ENCODE assay signal across 1 fruit fly cellular context in the genomic region with DNA sequence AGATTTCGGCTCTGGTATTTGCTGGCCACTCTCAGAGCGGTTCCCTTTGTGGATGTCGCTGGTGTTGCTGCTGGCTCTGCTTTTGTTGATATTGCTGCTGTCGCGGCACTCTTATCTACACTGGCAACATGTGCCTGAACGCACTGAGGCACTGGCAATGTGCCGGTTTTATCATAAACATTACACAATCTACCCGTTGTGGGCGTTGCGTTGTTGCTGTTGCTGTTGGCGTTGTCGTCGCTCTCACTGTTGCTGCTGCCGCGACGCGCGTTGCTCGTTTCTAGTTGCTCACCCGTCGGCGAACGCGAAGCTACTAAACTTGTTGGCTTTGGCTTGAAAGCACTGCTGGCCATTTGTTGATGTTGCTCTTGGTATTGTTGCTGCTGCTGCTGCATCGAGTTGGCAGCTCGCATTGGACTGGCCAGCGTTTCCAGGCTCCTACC.
TF ChIP-seq lines count a peak whose summit lies in the region.

No protein-coding gene starts in this region.

TF ChIP-seq in whole organism, embryonic, 481 proteins besides CTCF, POLR2A, EP300 and RAD21 (continued from another document and continues in another):
- TF ChIP-seq eyg (GFP tag; optimal IDR thresholded peaks at IDR 0.05; lab: Kevin White, UChicago) = no peak
- TF ChIP-seq shn (GFP tag; optimal IDR thresholded peaks at IDR 0.05; lab: Kevin White, UChicago) = no peak
- TF ChIP-seq CG13894 (tag; optimal IDR thresholded peaks at IDR 0.05; lab: Kevin White, UChicago) = peak; percentile 6
- TF ChIP-seq CG2199 (GFP tag; IDR thresholded peaks at IDR 0.05; lab: Robert Waterston, UW) = 0 out of 3 replicates have a peak, but pooled peaks have one; percentile 11
- no peak for TF ChIP-seq CG17328 (GFP tag; IDR thresholded peaks at IDR 0.05; lab: Robert Waterston, UW)
- TF ChIP-seq CG17385 (GFP tag; optimal IDR thresholded peaks at IDR 0.05; lab: Kevin White, UChicago) = peak; percentile 15
- TF ChIP-seq grn (GFP tag; optimal IDR thresholded peaks at IDR 0.05; lab: Kevin White, UChicago) = no peak
- 0 out of 3 replicates have a peak, but pooled peaks have one; percentile 43 for TF ChIP-seq zfh1 (GFP tag; IDR thresholded peaks at IDR 0.05; lab: Robert Waterston, UW)
- TF ChIP-seq CG13123 (GFP tag; optimal IDR thresholded peaks at IDR 0.05; lab: Kevin White, UChicago) = no peak
- no peak for TF ChIP-seq ap (GFP tag; IDR thresholded peaks at IDR 0.05; lab: Robert Waterston, UW)
- TF ChIP-seq disco-r (GFP tag; optimal IDR thresholded peaks at IDR 0.05; lab: Kevin White, UChicago) = no peak
- TF ChIP-seq ewg (GFP tag; optimal IDR thresholded peaks at IDR 0.05; lab: Kevin White, UChicago) = no peak
- TF ChIP-seq nerfin-1 (tag; optimal IDR thresholded peaks at IDR 0.05; lab: Kevin White, UChicago) = no peak
- no peak for TF ChIP-seq sug (tag; optimal IDR thresholded peaks at IDR 0.05; lab: Kevin White, UChicago)
- TF ChIP-seq CG8765 (GFP tag; IDR thresholded peaks at IDR 0.05; lab: Robert Waterston, UW) = no peak
- no peak for TF ChIP-seq CG9817 (tag; optimal IDR thresholded peaks at IDR 0.05; lab: Kevin White, UChicago)
- no peak for TF ChIP-seq CG8281 (tag; optimal IDR thresholded peaks at IDR 0.05; lab: Kevin White, UChicago)
- TF ChIP-seq Six4 (GFP tag; optimal IDR thresholded peaks at IDR 0.05; lab: Kevin White, UChicago) = no peak
- TF ChIP-seq kah (GFP tag; optimal IDR thresholded peaks at IDR 0.05; lab: Kevin White, UChicago) = no peak
- peak; percentile 46; the same call in 1 of the 2 replicates for TF ChIP-seq vvl (GFP tag; IDR thresholded peaks at IDR 0.05; lab: Robert Waterston, UW)
- no peak for TF ChIP-seq Dip3 (GFP tag; optimal IDR thresholded peaks at IDR 0.05; lab: Kevin White, UChicago)
- no peak for TF ChIP-seq CG6813 (GFP tag; optimal IDR thresholded peaks at IDR 0.05; lab: Kevin White, UChicago)
- no peak for TF ChIP-seq CG15696 (tag; optimal IDR thresholded peaks at IDR 0.05; lab: Kevin White, UChicago)
- no peak for TF ChIP-seq Bteb2 (GFP tag; optimal IDR thresholded peaks at IDR 0.05; lab: Kevin White, UChicago)
- no peak for TF ChIP-seq onecut (GFP tag; IDR thresholded peaks at IDR 0.05; lab: Robert Waterston, UW)
- TF ChIP-seq Blimp-1 (GFP tag; optimal IDR thresholded peaks at IDR 0.05; lab: Kevin White, UChicago) = no peak
- TF ChIP-seq E2f1 (GFP tag; IDR thresholded peaks at IDR 0.05; lab: Robert Waterston, UW) = no peak
- TF ChIP-seq B-H2 (GFP tag; optimal IDR thresholded peaks at IDR 0.05; lab: Kevin White, UChicago) = no peak
- TF ChIP-seq H2.0 (GFP tag; IDR thresholded peaks at IDR 0.05; lab: Robert Waterston, UW) = no peak
- TF ChIP-seq CG8944 (GFP tag; optimal IDR thresholded peaks at IDR 0.05; lab: Kevin White, UChicago) = no peak
- no peak for TF ChIP-seq CG12744 (GFP tag; optimal IDR thresholded peaks at IDR 0.05; lab: Kevin White, UChicago)
- no peak for TF ChIP-seq CG2120 (GFP tag; optimal IDR thresholded peaks at IDR 0.05; lab: Kevin White, UChicago)
- no peak for TF ChIP-seq CG6654 (GFP tag; optimal IDR thresholded peaks at IDR 0.05; lab: Kevin White, UChicago)
- TF ChIP-seq crol (GFP tag; IDR thresholded peaks at IDR 0.05; lab: Robert Waterston, UW) = no peak
- peak; percentile 3 for TF ChIP-seq CG12391 (tag; optimal IDR thresholded peaks at IDR 0.05; lab: Kevin White, UChicago)
- TF ChIP-seq fd102C (GFP tag; optimal IDR thresholded peaks at IDR 0.05; lab: Kevin White, UChicago) = no peak
- TF ChIP-seq Xbp1 (GFP tag; optimal IDR thresholded peaks at IDR 0.05; lab: Kevin White, UChicago) = no peak
- TF ChIP-seq Nf-YA (GFP tag; IDR thresholded peaks at IDR 0.05; lab: Robert Waterston, UW) = no peak
- no peak for TF ChIP-seq fd64A (GFP tag; optimal IDR thresholded peaks at IDR 0.05; lab: Kevin White, UChicago)
- TF ChIP-seq h (optimal IDR thresholded peaks at IDR 0.05; lab: Kevin White, UChicago) = no peak
- TF ChIP-seq salm (tag; optimal IDR thresholded peaks at IDR 0.05; lab: Kevin White, UChicago) = no peak
- no peak for TF ChIP-seq CG30431 (GFP tag; optimal IDR thresholded peaks at IDR 0.05; lab: Kevin White, UChicago)
- no peak for TF ChIP-seq cwo (GFP tag; optimal IDR thresholded peaks at IDR 0.05; lab: Kevin White, UChicago)
- no peak for TF ChIP-seq Dref (GFP tag; IDR thresholded peaks at IDR 0.05; lab: Robert Waterston, UW)
- TF ChIP-seq ato (GFP tag; IDR thresholded peaks at IDR 0.05; lab: Robert Waterston, UW; ENCODE audit: partially characterized antibody) = no peak
- TF ChIP-seq Mes4 (GFP tag; optimal IDR thresholded peaks at IDR 0.05; lab: Kevin White, UChicago) = no peak
- TF ChIP-seq CG1647 (GFP tag; optimal IDR thresholded peaks at IDR 0.05; lab: Kevin White, UChicago) = no peak
- no peak for TF ChIP-seq ase (GFP tag; IDR thresholded peaks at IDR 0.05; lab: Robert Waterston, UW)
- no peak for TF ChIP-seq CG2202 (tag; optimal IDR thresholded peaks at IDR 0.05; lab: Kevin White, UChicago)
- TF ChIP-seq CG14667 (GFP tag; IDR thresholded peaks at IDR 0.05; lab: Robert Waterston, UW) = no peak
- TF ChIP-seq CG1529 (GFP tag; optimal IDR thresholded peaks at IDR 0.05; lab: Kevin White, UChicago) = no peak
- TF ChIP-seq CG11723 (GFP tag; optimal IDR thresholded peaks at IDR 0.05; lab: Kevin White, UChicago) = no peak
- no peak for TF ChIP-seq Oaz (GFP tag; IDR thresholded peaks at IDR 0.05; lab: Robert Waterston, UW)
- no peak for TF ChIP-seq exex (tag; optimal IDR thresholded peaks at IDR 0.05; lab: Kevin White, UChicago)
- no peak for TF ChIP-seq pan (optimal IDR thresholded peaks at IDR 0.05; lab: Kevin White, UChicago)
- no peak for TF ChIP-seq pan (GFP tag; optimal IDR thresholded peaks at IDR 0.05 in 1 of 2, IDR thresholded peaks at IDR 0.05 in 1 of 2)
- no peak for TF ChIP-seq sna (GFP tag; IDR thresholded peaks at IDR 0.05; lab: Robert Waterston, UW; ENCODE audit: partially characterized antibody)
- no peak for TF ChIP-seq CG8478 (optimal IDR thresholded peaks at IDR 0.05; lab: Kevin White, UChicago)
- TF ChIP-seq fd3F (GFP tag; optimal IDR thresholded peaks at IDR 0.05; lab: Kevin White, UChicago) = no peak
- no peak for TF ChIP-seq pzg (GFP tag; optimal IDR thresholded peaks at IDR 0.05; lab: Kevin White, UChicago)
- TF ChIP-seq chm (GFP tag; IDR thresholded peaks at IDR 0.05; lab: Robert Waterston, UW) = peak; percentile 36; the same call in 1 of the 2 replicates
- TF ChIP-seq CG3726 (GFP tag; IDR thresholded peaks at IDR 0.05; lab: Robert Waterston, UW) = no peak
- no peak for TF ChIP-seq CG14441 (GFP tag; IDR thresholded peaks at IDR 0.05; lab: Robert Waterston, UW)
- TF ChIP-seq Fer2 (tag; optimal IDR thresholded peaks at IDR 0.05; lab: Kevin White, UChicago) = no peak
- TF ChIP-seq z (GFP tag; IDR thresholded peaks at IDR 0.05; lab: Robert Waterston, UW) = no peak
- TF ChIP-seq CG11247 (GFP tag; IDR thresholded peaks at IDR 0.05; lab: Robert Waterston, UW) = no peak
- TF ChIP-seq CG4730 (GFP tag; IDR thresholded peaks at IDR 0.05; lab: Robert Waterston, UW) = no peak
- no peak for TF ChIP-seq CG9215 (GFP tag; IDR thresholded peaks at IDR 0.05; lab: Robert Waterston, UW)
- no peak for TF ChIP-seq stwl (tag; optimal IDR thresholded peaks at IDR 0.05; lab: Kevin White, UChicago)
- no peak for TF ChIP-seq CG4854 (GFP tag; optimal IDR thresholded peaks at IDR 0.05; lab: Kevin White, UChicago)
- TF ChIP-seq CG9437 (GFP tag; optimal IDR thresholded peaks at IDR 0.05; lab: Kevin White, UChicago) = no peak
- no peak for TF ChIP-seq Ptx1 (GFP tag; IDR thresholded peaks at IDR 0.05; lab: Robert Waterston, UW)
- no peak for TF ChIP-seq NC2α (GFP tag; optimal IDR thresholded peaks at IDR 0.05; lab: Kevin White, UChicago)
- TF ChIP-seq gsb (GFP tag; IDR thresholded peaks at IDR 0.05; lab: Robert Waterston, UW) = no peak
- no peak for TF ChIP-seq CG8089 (GFP tag; optimal IDR thresholded peaks at IDR 0.05; lab: Kevin White, UChicago)
- peak; percentile 2 for TF ChIP-seq dmrt99B (tag; optimal IDR thresholded peaks at IDR 0.05; lab: Kevin White, UChicago)
- TF ChIP-seq ttk (GFP tag; IDR thresholded peaks at IDR 0.05; lab: Robert Waterston, UW) = no peak
- TF ChIP-seq CG3163 (GFP tag; optimal IDR thresholded peaks at IDR 0.05; lab: Kevin White, UChicago) = peak; percentile 0
- no peak for TF ChIP-seq CG17186 (GFP tag; optimal IDR thresholded peaks at IDR 0.05; lab: Kevin White, UChicago)
- no peak for TF ChIP-seq slou (GFP tag; optimal IDR thresholded peaks at IDR 0.05; lab: Kevin White, UChicago)
- no peak for TF ChIP-seq CG7372 (GFP tag; IDR thresholded peaks at IDR 0.05; lab: Robert Waterston, UW)
- TF ChIP-seq CG42726 (GFP tag; IDR thresholded peaks at IDR 0.05; lab: Robert Waterston, UW; ENCODE audit: partially characterized antibody) = no peak
- no peak for TF ChIP-seq CG8924 (tag; optimal IDR thresholded peaks at IDR 0.05; lab: Kevin White, UChicago)
- no peak for TF ChIP-seq dmrt11E (tag; optimal IDR thresholded peaks at IDR 0.05; lab: Kevin White, UChicago)
- TF ChIP-seq org-1 (GFP tag; optimal IDR thresholded peaks at IDR 0.05; lab: Kevin White, UChicago) = no peak
- TF ChIP-seq Hand (GFP tag; optimal IDR thresholded peaks at IDR 0.05; lab: Kevin White, UChicago) = no peak
- peak; percentile 7; the same call in 1 of the 2 replicates for TF ChIP-seq ranshi (GFP tag; IDR thresholded peaks at IDR 0.05; lab: Robert Waterston, UW)
- no peak for TF ChIP-seq oc (tag; optimal IDR thresholded peaks at IDR 0.05; lab: Kevin White, UChicago)
- TF ChIP-seq zen2 (GFP tag; IDR thresholded peaks at IDR 0.05; lab: Robert Waterston, UW; ENCODE audit: partially characterized antibody) = 0 out of 3 replicates have a peak, but pooled peaks have one; percentile 4
- no peak for TF ChIP-seq Myb (GFP tag; optimal IDR thresholded peaks at IDR 0.05; lab: Kevin White, UChicago)
- TF ChIP-seq Fer1 (GFP tag; optimal IDR thresholded peaks at IDR 0.05; lab: Kevin White, UChicago) = peak; percentile 55
- TF ChIP-seq CG10543 (GFP tag; optimal IDR thresholded peaks at IDR 0.05; lab: Kevin White, UChicago) = peak; percentile 56
- TF ChIP-seq Elba2 (GFP tag; optimal IDR thresholded peaks at IDR 0.05; lab: Kevin White, UChicago) = no peak
- no peak for TF ChIP-seq gcm (GFP tag; optimal IDR thresholded peaks at IDR 0.05; lab: Kevin White, UChicago)
- TF ChIP-seq ash1 (GFP tag; optimal IDR thresholded peaks at IDR 0.05; lab: Kevin White, UChicago) = no peak
- TF ChIP-seq nom (GFP tag; optimal IDR thresholded peaks at IDR 0.05; lab: Kevin White, UChicago) = no peak
- TF ChIP-seq tap (tag; optimal IDR thresholded peaks at IDR 0.05; lab: Kevin White, UChicago) = no peak
- no peak for TF ChIP-seq dm (GFP tag; optimal IDR thresholded peaks at IDR 0.05; lab: Kevin White, UChicago)
- no peak for TF ChIP-seq tna (GFP tag; IDR thresholded peaks at IDR 0.05; lab: Robert Waterston, UW; ENCODE audit: partially characterized antibody)
- peak; percentile 1 for TF ChIP-seq Hmr (GFP tag; optimal IDR thresholded peaks at IDR 0.05; lab: Kevin White, UChicago)
- no peak for TF ChIP-seq al (GFP tag; IDR thresholded peaks at IDR 0.05; lab: Robert Waterston, UW)
- no peak for TF ChIP-seq Lim3 (GFP tag; IDR thresholded peaks at IDR 0.05; lab: Robert Waterston, UW)
- no peak for TF ChIP-seq Hr39 (optimal IDR thresholded peaks at IDR 0.05; lab: Kevin White, UChicago)
- TF ChIP-seq CG4820 (GFP tag; optimal IDR thresholded peaks at IDR 0.05; lab: Kevin White, UChicago) = no peak
- no peak for TF ChIP-seq CG12219 (GFP tag; optimal IDR thresholded peaks at IDR 0.05; lab: Kevin White, UChicago)
- TF ChIP-seq CG15479 (GFP tag; optimal IDR thresholded peaks at IDR 0.05; lab: Kevin White, UChicago) = peak; percentile 94
- TF ChIP-seq NFAT (GFP tag; IDR thresholded peaks at IDR 0.05; lab: Robert Waterston, UW) = no peak
- TF ChIP-seq pita (GFP tag; optimal IDR thresholded peaks at IDR 0.05; lab: Kevin White, UChicago) = no peak
- TF ChIP-seq Side (GFP tag; optimal IDR thresholded peaks at IDR 0.05; lab: Kevin White, UChicago) = no peak
- TF ChIP-seq Stat92E (GFP tag; optimal IDR thresholded peaks at IDR 0.05; lab: Kevin White, UChicago) = no peak
- TF ChIP-seq CG6175 (GFP tag; IDR thresholded peaks at IDR 0.05; lab: Robert Waterston, UW) = peak; percentile 80; the same call in 2 of the 3 replicates
- peak; percentile 24; the same call in 1 of the 2 replicates for TF ChIP-seq CG31441 (GFP tag; IDR thresholded peaks at IDR 0.05; lab: Robert Waterston, UW)
- TF ChIP-seq peb (GFP tag; IDR thresholded peaks at IDR 0.05; lab: Robert Waterston, UW) = no peak
- TF ChIP-seq sr (GFP tag; IDR thresholded peaks at IDR 0.05; lab: Robert Waterston, UW) = peak; percentile 96
- TF ChIP-seq Oli (tag; optimal IDR thresholded peaks at IDR 0.05; lab: Kevin White, UChicago) = no peak
- TF ChIP-seq lmd (GFP tag; IDR thresholded peaks at IDR 0.05; lab: Robert Waterston, UW) = no peak
- no peak for TF ChIP-seq twi (tag; optimal IDR thresholded peaks at IDR 0.05; lab: Kevin White, UChicago)
- TF ChIP-seq seq (GFP tag; IDR thresholded peaks at IDR 0.05; lab: Robert Waterston, UW) = no peak
- no peak for TF ChIP-seq Sin3A (optimal IDR thresholded peaks at IDR 0.05; lab: Kevin White, UChicago)
- peak; percentile 61 for TF ChIP-seq slbo (GFP tag; IDR thresholded peaks at IDR 0.05; lab: Robert Waterston, UW)
- TF ChIP-seq E2f2 (GFP tag; IDR thresholded peaks at IDR 0.05; lab: Robert Waterston, UW) = no peak
- TF ChIP-seq CG9609 (GFP tag; optimal IDR thresholded peaks at IDR 0.05; lab: Kevin White, UChicago) = no peak
- TF ChIP-seq Aef1 (GFP tag; IDR thresholded peaks at IDR 0.05; lab: Robert Waterston, UW) = peak; percentile 28; the same call in 1 of the 3 replicates
- no peak for TF ChIP-seq p53 (GFP tag; optimal IDR thresholded peaks at IDR 0.05; lab: Kevin White, UChicago)
- TF ChIP-seq dysf (GFP tag; IDR thresholded peaks at IDR 0.05; lab: Robert Waterston, UW) = no peak
- no peak for TF ChIP-seq zen (tag; optimal IDR thresholded peaks at IDR 0.05; lab: Kevin White, UChicago)
- TF ChIP-seq CG11696 (GFP tag; IDR thresholded peaks at IDR 0.05; lab: Robert Waterston, UW) = no peak
- peak; percentile 78; the same call in 1 of the 3 replicates for TF ChIP-seq CG34422 (GFP tag; IDR thresholded peaks at IDR 0.05; lab: Robert Waterston, UW)
- no peak for TF ChIP-seq tio (GFP tag; optimal IDR thresholded peaks at IDR 0.05; lab: Kevin White, UChicago)
- TF ChIP-seq CG33557 (GFP tag; optimal IDR thresholded peaks at IDR 0.05; lab: Kevin White, UChicago) = no peak
- TF ChIP-seq Antp (GFP tag; optimal IDR thresholded peaks at IDR 0.05; lab: Kevin White, UChicago) = no peak
- TF ChIP-seq sim (GFP tag; IDR thresholded peaks at IDR 0.05; lab: Robert Waterston, UW) = no peak
- TF ChIP-seq Dll (GFP tag; IDR thresholded peaks at IDR 0.05; lab: Robert Waterston, UW; ENCODE audit: partially characterized antibody) = no peak
